Fruit fly (Drosophila melanogaster) whole organism, embryonic: ENCODE measurements around the gene CG34039.

Source experiments
- CG13296 ChIP-seq: fragments of 200-800 bp; sonication (Bioruptor generic); optimal IDR thresholded peaks from 3 replicates; lab custom pipeline; 2018; ENCODE audit warnings: missing biosample characterization, mild to moderate bottlenecking, missing genetic modification characterization
- CG8478 ChIP-seq: fragments of >200 bp; optimal IDR thresholded peaks from 2 replicates; lab custom pipeline; 2018
- Rx ChIP-seq: fragments of 200-800 bp; sonication (Bioruptor generic); IDR thresholded peaks from 2 replicates; pipeline ENCODE4 v1.3.6; 2022; ENCODE audit warnings: missing biosample characterization, missing genetic modification characterization
- gfzf ChIP-seq: fragments of 200-800 bp; sonication (Bioruptor generic); optimal IDR thresholded peaks from 2 replicates; lab custom pipeline; 2016; ENCODE audit warnings: missing biosample characterization, mild to moderate bottlenecking, missing genetic modification characterization, moderate library complexity
- nau ChIP-seq: fragments of 200-800 bp; sonication (Bioruptor generic); optimal IDR thresholded peaks from 3 replicates; lab custom pipeline; 2017; ENCODE audit warnings: missing biosample characterization, mild to moderate bottlenecking, missing genetic modification characterization, missing genetic modification reagents

DNA sequence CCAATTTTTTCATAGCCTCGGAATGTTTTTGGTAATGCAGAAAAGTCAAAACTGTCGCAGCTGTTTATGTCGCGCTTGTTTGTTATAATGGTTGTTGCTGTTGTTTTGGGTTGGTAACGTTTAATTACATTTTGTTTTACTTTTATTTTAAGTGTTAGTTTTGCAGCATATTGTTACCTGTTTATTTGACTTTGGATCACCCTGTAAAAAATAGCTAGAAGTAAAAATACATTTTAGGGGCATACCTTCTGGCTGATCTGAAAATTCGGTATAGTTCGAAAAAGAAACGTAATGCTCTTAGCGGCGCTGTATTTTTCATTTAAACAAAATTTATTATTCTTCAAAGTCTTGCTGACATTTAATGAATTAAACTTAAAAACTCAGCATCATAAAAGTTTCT, 47.8 kb downstream of the CG34039 start:
- TF ChIP-seq gfzf (GFP tag; lab: Kevin White, UChicago) = no peak
- TF ChIP-seq CG8478 = no peak
- no peak for TF ChIP-seq Rx (GFP tag; lab: Robert Waterston, UW)
- no peak for TF ChIP-seq nau (GFP tag; lab: Kevin White, UChicago)
- no peak for TF ChIP-seq CG13296
